Fruit fly (Drosophila melanogaster) whole organism, embryonic: ENCODE measurements around the gene CG10413.

Source experiments
- Awh ChIP-seq: fragments of 200-800 bp; sonication (Bioruptor generic); IDR thresholded peaks from 2 replicates; pipeline ENCODE4, ENCODE4 v1.3.6; 2022; ENCODE audit warnings: missing biosample characterization, missing genetic modification characterization
- CG12299 ChIP-seq: fragments of 200-800 bp; sonication (Bioruptor generic); optimal IDR thresholded peaks from 2 replicates; lab custom pipeline; 2018; ENCODE audit warnings: missing biosample characterization, mild to moderate bottlenecking, missing genetic modification characterization
- CG12659 ChIP-seq: fragments of 200-800 bp; sonication (Bioruptor generic); optimal IDR thresholded peaks from 3 replicates; lab custom pipeline; 2017; ENCODE audit warnings: mild to moderate bottlenecking, missing biosample characterization, missing genetic modification reagents, missing genetic modification characterization
- CG14014 ChIP-seq: fragments of 200-800 bp; sonication (Bioruptor generic); IDR thresholded peaks from 2 replicates; pipeline ENCODE4 v1.3.6; 2022; ENCODE audit warnings: missing biosample characterization, missing genetic modification characterization
- CG14965 ChIP-seq: fragments of 200-800 bp; sonication (Bioruptor generic); optimal IDR thresholded peaks from 2 replicates; lab custom pipeline; 2016; ENCODE audit warnings: missing biosample characterization, missing genetic modification characterization, borderline replicate concordance
- CG15011 ChIP-seq: fragments of 200-800 bp; sonication (Bioruptor generic); optimal IDR thresholded peaks from 3 replicates; lab custom pipeline; 2018; ENCODE audit warnings: missing biosample characterization, mild to moderate bottlenecking, missing genetic modification characterization
- CG15479 ChIP-seq: fragments of 200-800 bp; sonication (Bioruptor generic); optimal IDR thresholded peaks from 3 replicates; lab custom pipeline; 2019; ENCODE audit warnings: missing biosample characterization, mild to moderate bottlenecking, missing genetic modification characterization, moderate library complexity
- CG17186 ChIP-seq: fragments of 200-800 bp; sonication (Bioruptor generic); optimal IDR thresholded peaks from 3 replicates; lab custom pipeline; 2017; ENCODE audit warnings: missing biosample characterization, missing genetic modification reagents, missing genetic modification characterization
- CG17802 ChIP-seq: fragments of 200-800 bp; sonication (Bioruptor generic); optimal IDR thresholded peaks from 2 replicates; lab custom pipeline; 2018; ENCODE audit warnings: missing biosample characterization, mild to moderate bottlenecking, missing genetic modification characterization, moderate library complexity
- CG18599 ChIP-seq: fragments of 200-800 bp; sonication (Bioruptor generic); optimal IDR thresholded peaks from 3 replicates; lab custom pipeline; 2017; ENCODE audit warnings: missing biosample characterization, missing genetic modification characterization, mild to moderate bottlenecking, moderate library complexity, missing genetic modification reagents
- CG2678 ChIP-seq: fragments of 200-800 bp; sonication (Bioruptor generic); optimal IDR thresholded peaks from 3 replicates; lab custom pipeline; 2019; ENCODE audit warnings: missing biosample characterization, mild to moderate bottlenecking, missing genetic modification characterization, moderate library complexity
- CG32532 ChIP-seq: fragments of 200-800 bp; sonication (Bioruptor generic); IDR thresholded peaks from 2 replicates; pipeline ENCODE4 v1.3.6; 2022; ENCODE audit warnings: missing biosample characterization, missing genetic modification characterization
- CG3281 ChIP-seq: fragments of 200-800 bp; sonication (Bioruptor generic); optimal IDR thresholded peaks from 3 replicates; lab custom pipeline; 2017; ENCODE audit warnings: missing biosample characterization, mild to moderate bottlenecking, missing genetic modification characterization
- CG3407 ChIP-seq: fragments of 200-800 bp; sonication (Bioruptor generic); optimal IDR thresholded peaks from 2 replicates; lab custom pipeline; 2018; ENCODE audit warnings: missing biosample characterization, mild to moderate bottlenecking, missing genetic modification characterization
- CG34422 ChIP-seq: fragments of 200-800 bp; sonication (Bioruptor generic); IDR thresholded peaks from 3 replicates; pipeline ENCODE4 v1.3.6; 2022; ENCODE audit warnings: missing biosample characterization, missing genetic modification characterization
- CG3726 ChIP-seq: fragments of 200-800 bp; sonication (Bioruptor generic); IDR thresholded peaks from 3 replicates; pipeline ENCODE4, ENCODE4 v1.3.6; 2022; ENCODE audit warnings: missing biosample characterization, missing genetic modification characterization
- CG3838 ChIP-seq: fragments of 200-800 bp; sonication (Bioruptor generic); optimal IDR thresholded peaks from 3 replicates; lab custom pipeline; 2016; ENCODE audit warnings: missing biosample characterization, missing genetic modification characterization
- CG42726 ChIP-seq: fragments of 200-800 bp; sonication (Bioruptor generic); IDR thresholded peaks from 2 replicates; pipeline ENCODE4 v1.3.6; 2022; ENCODE audit warnings: missing biosample characterization, missing genetic modification characterization; ENCODE audit not compliant: partially characterized antibody
- CG7928 ChIP-seq: fragments of 200-800 bp; sonication (Bioruptor generic); optimal IDR thresholded peaks from 2 replicates; lab custom pipeline; 2017; ENCODE audit warnings: missing biosample characterization, mild to moderate bottlenecking, missing genetic modification characterization
- Camta ChIP-seq: fragments of 200-800 bp; sonication (Bioruptor generic); optimal IDR thresholded peaks from 2 replicates; lab custom pipeline; 2016; ENCODE audit warnings: missing biosample characterization, missing genetic modification characterization
- Dip3 ChIP-seq: fragments of 200-800 bp; sonication (Bioruptor generic); optimal IDR thresholded peaks from 3 replicates; lab custom pipeline; 2016; ENCODE audit warnings: missing biosample characterization, missing genetic modification characterization
- Dp ChIP-seq: fragments of 200-800 bp; sonication (Bioruptor generic); optimal IDR thresholded peaks from 2 replicates; lab custom pipeline; 2018; ENCODE audit warnings: missing biosample characterization, mild to moderate bottlenecking, missing genetic modification characterization, moderate library complexity
- E2f1 ChIP-seq: fragments of 200-800 bp; sonication (Bioruptor generic); IDR thresholded peaks from 2 replicates; pipeline ENCODE4 v1.3.6; 2022; ENCODE audit warnings: missing biosample characterization, missing genetic modification characterization
- Gsc ChIP-seq: fragments of 200-800 bp; sonication (Bioruptor generic); IDR thresholded peaks from 2 replicates; pipeline ENCODE4 v1.3.6; 2022; ENCODE audit warnings: missing biosample characterization, missing genetic modification characterization
- Hsf ChIP-seq: fragments of 200-800 bp; sonication (Bioruptor generic); optimal IDR thresholded peaks from 3 replicates; lab custom pipeline; 2016; ENCODE audit warnings: missing biosample characterization, missing genetic modification characterization
- Max ChIP-seq: fragments of 200-800 bp; sonication (Bioruptor generic); optimal IDR thresholded peaks from 2 replicates; lab custom pipeline; 2016; ENCODE audit warnings: missing biosample characterization, mild to moderate bottlenecking, missing genetic modification characterization
- Mes4 ChIP-seq: fragments of 200-800 bp; sonication (Bioruptor generic); optimal IDR thresholded peaks from 2 replicates; lab custom pipeline; 2016; ENCODE audit warnings: missing biosample characterization, missing genetic modification characterization
- Rx ChIP-seq: fragments of 200-800 bp; sonication (Bioruptor generic); IDR thresholded peaks from 2 replicates; pipeline ENCODE4 v1.3.6; 2022; ENCODE audit warnings: missing biosample characterization, missing genetic modification characterization
- TFAM ChIP-seq: fragments of 200-800 bp; sonication (Bioruptor generic); optimal IDR thresholded peaks from 2 replicates; lab custom pipeline; 2017; ENCODE audit warnings: missing biosample characterization, missing genetic modification characterization, inconsistent platforms
- Xbp1 ChIP-seq: fragments of 200-800 bp; sonication (Bioruptor generic); optimal IDR thresholded peaks from 3 replicates; lab custom pipeline; 2016; ENCODE audit warnings: missing biosample characterization, mild to moderate bottlenecking, missing genetic modification characterization
- ab ChIP-seq: fragments of 200-800 bp; sonication (Bioruptor generic); optimal IDR thresholded peaks from 2 replicates; lab custom pipeline; 2016; ENCODE audit warnings: missing biosample characterization, missing genetic modification characterization
- al ChIP-seq: fragments of 200-800 bp; sonication (Bioruptor generic); IDR thresholded peaks from 2 replicates; pipeline ENCODE4 v1.3.6; 2022; ENCODE audit warnings: missing biosample characterization, missing genetic modification characterization
- ara ChIP-seq: fragments of 200-800 bp; sonication (Bioruptor generic); IDR thresholded peaks from 2 replicates; pipeline ENCODE4 v1.3.6; 2022; ENCODE audit warnings: missing biosample characterization, missing genetic modification characterization
- bsh ChIP-seq, 2 experiments: fragments of 200-800 bp; sonication (Bioruptor generic); optimal IDR thresholded peaks; 2 replicates each; lab custom pipeline; 2017 to 2018; ENCODE audit warnings: mild to moderate bottlenecking in 2 of 2, missing biosample characterization in 2 of 2, missing genetic modification characterization in 2 of 2, moderate library complexity in 1 of 2
- caup ChIP-seq: fragments of 200-800 bp; sonication (Bioruptor generic); optimal IDR thresholded peaks from 3 replicates; lab custom pipeline; 2017; ENCODE audit warnings: missing biosample characterization, mild to moderate bottlenecking, missing genetic modification characterization, moderate library complexity; ENCODE audit not compliant: severe bottlenecking
- chm ChIP-seq: fragments of 200-800 bp; sonication (Bioruptor generic); IDR thresholded peaks from 2 replicates; pipeline ENCODE4 v1.3.6; 2022; ENCODE audit warnings: missing biosample characterization, missing genetic modification characterization
- cwo ChIP-seq: fragments of 200-800 bp; sonication (Bioruptor generic); optimal IDR thresholded peaks from 3 replicates; lab custom pipeline; 2017; ENCODE audit warnings: missing biosample characterization, missing genetic modification characterization, mild to moderate bottlenecking, moderate library complexity, missing genetic modification reagents
- dan ChIP-seq: fragments of 200-800 bp; sonication (Bioruptor generic); IDR thresholded peaks from 2 replicates; pipeline ENCODE4 v1.3.6; 2022; ENCODE audit warnings: missing biosample characterization, missing genetic modification characterization
- dmrt99B ChIP-seq: fragments of 200-800 bp; sonication (Bioruptor generic); optimal IDR thresholded peaks from 2 replicates; lab custom pipeline; 2018; ENCODE audit warnings: missing biosample characterization, mild to moderate bottlenecking, missing genetic modification characterization, moderate library complexity
- ems ChIP-seq: fragments of 200-800 bp; sonication (Bioruptor generic); optimal IDR thresholded peaks from 3 replicates; lab custom pipeline; 2016; ENCODE audit warnings: missing biosample characterization, missing genetic modification characterization
- gfzf ChIP-seq: fragments of 200-800 bp; sonication (Bioruptor generic); optimal IDR thresholded peaks from 2 replicates; lab custom pipeline; 2016; ENCODE audit warnings: missing biosample characterization, mild to moderate bottlenecking, missing genetic modification characterization, moderate library complexity
- grau ChIP-seq: fragments of 200-800 bp; optimal IDR thresholded peaks from 3 replicates; lab custom pipeline; 2019; ENCODE audit warnings: missing biosample characterization, mild to moderate bottlenecking, missing genetic modification characterization, moderate library complexity
- h ChIP-seq: fragments of >200 bp; optimal IDR thresholded peaks from 2 replicates; lab custom pipeline; 2017
- lola ChIP-seq, 3 experiments: fragments of >200 bp in 2 of 3; fragments of 200-800 bp in 1 of 3; sonication (Bioruptor generic) in 1 of 3; optimal IDR thresholded peaks; 2 replicates each; lab custom pipeline; 2017 to 2019; ENCODE audit warnings: missing biosample characterization in 3 of 3, missing genetic modification characterization in 3 of 3, mild to moderate bottlenecking in 1 of 3, moderate library complexity in 1 of 3
- maf-S ChIP-seq: fragments of 200-800 bp; sonication (Bioruptor generic); optimal IDR thresholded peaks from 2 replicates; lab custom pipeline; 2016; ENCODE audit warnings: missing biosample characterization, missing genetic modification characterization
- tll ChIP-seq, 2 experiments: fragments of 200-800 bp in 1 of 2; fragments of >200 bp in 1 of 2; sonication (Bioruptor generic) in 1 of 2; optimal IDR thresholded peaks; 2 replicates each; lab custom pipeline; 2017 to 2019; ENCODE audit warnings: missing biosample characterization in 2 of 2, missing genetic modification characterization in 2 of 2, mild to moderate bottlenecking in 1 of 2, moderate library complexity in 1 of 2
- trh ChIP-seq: fragments of 200-800 bp; sonication (Bioruptor generic); optimal IDR thresholded peaks from 2 replicates; lab custom pipeline; 2016; ENCODE audit warnings: missing biosample characterization, missing genetic modification characterization
- wdn ChIP-seq: fragments of 200-800 bp; sonication (Bioruptor generic); IDR thresholded peaks from 2 replicates; pipeline ENCODE4 v1.3.6; 2022; ENCODE audit warnings: missing biosample characterization, missing genetic modification characterization
- wor ChIP-seq: fragments of 200-800 bp; sonication (Bioruptor generic); IDR thresholded peaks from 2 replicates; pipeline ENCODE4 v1.3.6; 2022; ENCODE audit warnings: missing biosample characterization, missing genetic modification characterization

Gene CG10413

dm6 chr2L:18626987-18627386, 21.9 kb upstream of the CG10413 start (continued):
- TF ChIP-seq Dp, result no peak
- TF ChIP-seq Dip3 (GFP tag; lab: Kevin White, UChicago), result peak; percentile 54
- TF ChIP-seq CG7928 (GFP tag; lab: Kevin White, UChicago), result peak; percentile 55
- TF ChIP-seq trh (GFP tag; lab: Kevin White, UChicago), result peak; percentile 79
- peak; percentile 78 for TF ChIP-seq CG15479
- TF ChIP-seq CG17186 (GFP tag; lab: Kevin White, UChicago), result peak; percentile 32
- no peak for TF ChIP-seq ab (GFP tag; lab: Kevin White, UChicago)
- TF ChIP-seq CG12659 (GFP tag; lab: Kevin White, UChicago), result peak; percentile 86
- TF ChIP-seq CG12299 (tag; lab: Kevin White, UChicago), result peak; percentile 83
- no peak for TF ChIP-seq Xbp1
- peak; percentile 42; the same call in 1 of the 2 replicates for TF ChIP-seq E2f1 (GFP tag; lab: Robert Waterston, UW)
- peak; percentile 93 for TF ChIP-seq CG18599 (GFP tag; lab: Kevin White, UChicago)
- peak; percentile 69 for TF ChIP-seq dmrt99B (tag; lab: Kevin White, UChicago)
- peak; percentile 81 for TF ChIP-seq CG3838 (GFP tag; lab: Kevin White, UChicago)
- peak; percentile 50 for TF ChIP-seq ems (GFP tag; lab: Kevin White, UChicago)
- TF ChIP-seq wor (GFP tag; lab: Robert Waterston, UW), result no peak
- TF ChIP-seq TFAM (GFP tag; lab: Kevin White, UChicago), result peak; percentile 11
- peak; percentile 92 for TF ChIP-seq CG3407 (GFP tag; lab: Kevin White, UChicago)
- peak; percentile 87 for TF ChIP-seq CG2678 (tag; lab: Kevin White, UChicago)
- no peak for TF ChIP-seq CG17802 (tag; lab: Kevin White, UChicago)
- TF ChIP-seq CG32532 (GFP tag; lab: Robert Waterston, UW), result no peak
- peak; percentile 6 for TF ChIP-seq gfzf (GFP tag; lab: Kevin White, UChicago)
- peak; percentile 59; the same call in 1 of the 2 replicates for TF ChIP-seq wdn (GFP tag; lab: Robert Waterston, UW)
- 0 out of 3 replicates have a peak, but pooled peaks have one; percentile 50 for TF ChIP-seq CG3726 (GFP tag; lab: Robert Waterston, UW)
- peak; percentile 54; the same call in 1 of the 2 replicates for TF ChIP-seq ara (GFP tag; lab: Robert Waterston, UW)
- peak; percentile 83 for TF ChIP-seq cwo (GFP tag; lab: Kevin White, UChicago)
- TF ChIP-seq dan (GFP tag; lab: Robert Waterston, UW), result no peak
- TF ChIP-seq al (GFP tag; lab: Robert Waterston, UW), result 0 out of 2 replicates have a peak, but pooled peaks have one; percentile 10
- TF ChIP-seq CG42726 (GFP tag; lab: Robert Waterston, UW), result no peak
- TF ChIP-seq CG3281 (GFP tag; lab: Kevin White, UChicago), result peak; percentile 89
- TF ChIP-seq CG14965, result peak; percentile 80
- TF ChIP-seq CG15011, result peak; percentile 81
- TF ChIP-seq h (lab: Kevin White, UChicago), result no peak
- peak; percentile 88 for TF ChIP-seq Camta
- TF ChIP-seq Rx (GFP tag; lab: Robert Waterston, UW), result no peak
- peak; percentile 91 for TF ChIP-seq Mes4 (GFP tag; lab: Kevin White, UChicago)
- peak; percentile 85 for TF ChIP-seq chm (GFP tag; lab: Robert Waterston, UW)
- no peak for TF ChIP-seq Gsc
- TF ChIP-seq maf-S (GFP tag; lab: Kevin White, UChicago), result peak; percentile 85
- TF ChIP-seq tll (GFP tag; optimal IDR thresholded peaks at IDR 0.05; lab: Kevin White, UChicago), result peak in 1 of 2 experiments; percentile 68
- peak; percentile 65 for TF ChIP-seq grau (tag; lab: Kevin White, UChicago)
- peak; percentile 67; the same call in 1 of the 3 replicates for TF ChIP-seq CG34422 (GFP tag; lab: Robert Waterston, UW)
- TF ChIP-seq bsh (GFP tag; optimal IDR thresholded peaks at IDR 0.05; lab: Kevin White, UChicago), result peak in 1 of 2 experiments; percentile 84
- peak; percentile 70; the same call in 1 of the 2 replicates for TF ChIP-seq CG14014
- TF ChIP-seq lola (GFP tag; optimal IDR thresholded peaks at IDR 0.05; lab: Kevin White, UChicago), result peak in 1 of 3 experiments; percentile 61
- peak; percentile 79 for TF ChIP-seq Max (GFP tag; lab: Kevin White, UChicago)
- TF ChIP-seq caup (GFP tag; lab: Kevin White, UChicago), result peak; percentile 92
- TF ChIP-seq Hsf (GFP tag; lab: Kevin White, UChicago), result peak; percentile 67
- peak; percentile 87 for TF ChIP-seq Awh (GFP tag; lab: Robert Waterston, UW)
